Fruit fly (Drosophila melanogaster) whole organism, embryonic: Measurements from ENCODE around the gene sif.

Experiments
- Aef1 ChIP-seq: fragments of 200-800 bp; sonication (Bioruptor generic); IDR thresholded peaks from 3 replicates; pipeline ENCODE4 v1.3.6; 2022; ENCODE audit warnings: missing biosample characterization, missing genetic modification characterization
- Asciz ChIP-seq: fragments of 200-800 bp; sonication (Bioruptor generic); optimal IDR thresholded peaks from 2 replicates; lab custom pipeline; 2017; ENCODE audit warnings: missing biosample characterization, mild to moderate bottlenecking, missing genetic modification characterization, missing genetic modification reagents
- Atf3 ChIP-seq: fragments of 200-800 bp; sonication (Bioruptor generic); optimal IDR thresholded peaks from 3 replicates; lab custom pipeline; 2016; ENCODE audit warnings: missing biosample characterization, missing genetic modification characterization
- CG10654 ChIP-seq: fragments of 200-800 bp; sonication (Bioruptor generic); optimal IDR thresholded peaks from 2 replicates; lab custom pipeline; 2016; ENCODE audit warnings: missing biosample characterization, missing genetic modification characterization
- CG11093 ChIP-seq: fragments of 200-800 bp; sonication (Bioruptor generic); IDR thresholded peaks from 3 replicates; pipeline ENCODE4 v1.3.6; 2022; ENCODE audit warnings: missing biosample characterization, missing genetic modification characterization
- CG12744 ChIP-seq: fragments of 200-800 bp; sonication (Bioruptor generic); optimal IDR thresholded peaks from 2 replicates; lab custom pipeline; 2016; ENCODE audit warnings: missing biosample characterization, missing genetic modification characterization
- CG13894 ChIP-seq: fragments of 200-800 bp; sonication (Bioruptor generic); optimal IDR thresholded peaks from 3 replicates; lab custom pipeline; 2018; ENCODE audit warnings: missing biosample characterization, mild to moderate bottlenecking, missing genetic modification characterization, moderate library complexity
- CG16813 ChIP-seq: fragments of 200-800 bp; sonication (Bioruptor generic); IDR thresholded peaks from 3 replicates; pipeline ENCODE4 v1.3.6; 2022; ENCODE audit warnings: missing biosample characterization, missing genetic modification characterization; ENCODE audit not compliant: partially characterized antibody
- CG17612 ChIP-seq: fragments of 200-800 bp; sonication (Bioruptor generic); IDR thresholded peaks from 2 replicates; pipeline ENCODE4 v1.3.6; 2022; ENCODE audit warnings: missing biosample characterization, missing genetic modification characterization
- CG17912 ChIP-seq: fragments of 200-800 bp; sonication (Bioruptor generic); optimal IDR thresholded peaks from 2 replicates; lab custom pipeline; 2018; ENCODE audit warnings: missing biosample characterization, mild to moderate bottlenecking, missing genetic modification characterization
- CG18599 ChIP-seq: fragments of 200-800 bp; sonication (Bioruptor generic); optimal IDR thresholded peaks from 3 replicates; lab custom pipeline; 2017; ENCODE audit warnings: missing biosample characterization, missing genetic modification characterization, mild to moderate bottlenecking, moderate library complexity, missing genetic modification reagents
- CG2129 ChIP-seq: fragments of 200-800 bp; sonication (Bioruptor generic); IDR thresholded peaks from 2 replicates; pipeline ENCODE4 v1.3.6; 2022; ENCODE audit warnings: missing biosample characterization, missing genetic modification characterization; ENCODE audit not compliant: partially characterized antibody
- CG2889 ChIP-seq: fragments of 200-800 bp; sonication (Bioruptor generic); IDR thresholded peaks from 3 replicates; pipeline ENCODE4 v1.3.6; 2022; ENCODE audit warnings: missing biosample characterization, missing genetic modification characterization
- CG4328 ChIP-seq: fragments of 200-800 bp; sonication (Bioruptor generic); optimal IDR thresholded peaks from 3 replicates; lab custom pipeline; 2017; ENCODE audit warnings: missing biosample characterization, missing genetic modification reagents, missing genetic modification characterization
- CG4820 ChIP-seq: fragments of 200-800 bp; sonication (Bioruptor generic); optimal IDR thresholded peaks from 3 replicates; lab custom pipeline; 2016; ENCODE audit warnings: missing biosample characterization, missing genetic modification characterization
- CG7839 ChIP-seq: fragments of 200-800 bp; sonication (Bioruptor generic); optimal IDR thresholded peaks from 3 replicates; lab custom pipeline; 2018; ENCODE audit warnings: missing biosample characterization, mild to moderate bottlenecking, missing genetic modification characterization, moderate library complexity
- CG8089 ChIP-seq: fragments of 200-800 bp; sonication (Bioruptor generic); optimal IDR thresholded peaks from 3 replicates; lab custom pipeline; 2016; ENCODE audit warnings: missing biosample characterization, missing genetic modification characterization
- Deaf1 ChIP-seq: fragments of 200-800 bp; optimal IDR thresholded peaks from 3 replicates; lab custom pipeline; 2019; ENCODE audit warnings: missing biosample characterization, mild to moderate bottlenecking, missing genetic modification characterization, moderate library complexity
- Dip3 ChIP-seq: fragments of 200-800 bp; sonication (Bioruptor generic); optimal IDR thresholded peaks from 3 replicates; lab custom pipeline; 2016; ENCODE audit warnings: missing biosample characterization, missing genetic modification characterization
- E2f1 ChIP-seq: fragments of 200-800 bp; sonication (Bioruptor generic); IDR thresholded peaks from 2 replicates; pipeline ENCODE4 v1.3.6; 2022; ENCODE audit warnings: missing biosample characterization, missing genetic modification characterization
- Ets65A ChIP-seq: fragments of 200-800 bp; sonication (Bioruptor generic); peaks from one replicate; lab custom pipeline; 2016; ENCODE audit warnings: missing biosample characterization, missing genetic modification characterization
- Gsc ChIP-seq: fragments of 200-800 bp; sonication (Bioruptor generic); IDR thresholded peaks from 2 replicates; pipeline ENCODE4 v1.3.6; 2022; ENCODE audit warnings: missing biosample characterization, missing genetic modification characterization
- HmgZ ChIP-seq: fragments of 200-800 bp; sonication (Bioruptor generic); optimal IDR thresholded peaks from 2 replicates; lab custom pipeline; 2018; ENCODE audit warnings: missing biosample characterization, mild to moderate bottlenecking, missing genetic modification characterization
- Med ChIP-seq: fragments of 200-800 bp; sonication (Bioruptor generic); peaks from one replicate; lab custom pipeline; 2016; ENCODE audit warnings: missing biosample characterization, missing genetic modification characterization, mild to moderate bottlenecking, inconsistent platforms, moderate library complexity
- Mes4 ChIP-seq: fragments of 200-800 bp; sonication (Bioruptor generic); optimal IDR thresholded peaks from 2 replicates; lab custom pipeline; 2016; ENCODE audit warnings: missing biosample characterization, missing genetic modification characterization
- Oli ChIP-seq: fragments of 200-800 bp; sonication (Bioruptor generic); optimal IDR thresholded peaks from 2 replicates; lab custom pipeline; 2018; ENCODE audit warnings: missing biosample characterization, mild to moderate bottlenecking, missing genetic modification characterization, moderate library complexity
- Pdp1 ChIP-seq, 2 experiments: fragments of 200-800 bp; sonication (Bioruptor generic); optimal IDR thresholded peaks; 3 replicates each; lab custom pipeline; 2016; ENCODE audit warnings: missing biosample characterization in 2 of 2, missing genetic modification characterization in 2 of 2, mild to moderate bottlenecking in 1 of 2, moderate library complexity in 1 of 2
- Ravus ChIP-seq: fragments of 200-800 bp; sonication (Bioruptor generic); IDR thresholded peaks from 2 replicates; pipeline ENCODE4 v1.3.6; 2022; ENCODE audit warnings: missing biosample characterization, missing genetic modification characterization
- Spps ChIP-seq: fragments of 200-800 bp; sonication (Bioruptor generic); optimal IDR thresholded peaks from 2 replicates; lab custom pipeline; 2018; ENCODE audit warnings: missing biosample characterization, mild to moderate bottlenecking, missing genetic modification characterization
- YL-1 ChIP-seq: fragments of 200-800 bp; sonication (Bioruptor generic); optimal IDR thresholded peaks from 3 replicates; lab custom pipeline; 2017; ENCODE audit warnings: missing biosample characterization, mild to moderate bottlenecking, missing genetic modification characterization
- ase ChIP-seq: fragments of 200-800 bp; sonication (Bioruptor generic); IDR thresholded peaks from 3 replicates; pipeline ENCODE4 v1.3.6; 2022; ENCODE audit warnings: missing biosample characterization, missing genetic modification characterization
- cato ChIP-seq: fragments of 200-800 bp; sonication (Bioruptor generic); optimal IDR thresholded peaks from 2 replicates; lab custom pipeline; 2016; ENCODE audit warnings: missing biosample characterization, missing genetic modification characterization, borderline replicate concordance
- chm ChIP-seq: fragments of 200-800 bp; sonication (Bioruptor generic); IDR thresholded peaks from 2 replicates; pipeline ENCODE4 v1.3.6; 2022; ENCODE audit warnings: missing biosample characterization, missing genetic modification characterization
- chn ChIP-seq: fragments of 200-800 bp; sonication (Bioruptor generic); optimal IDR thresholded peaks from 2 replicates; lab custom pipeline; 2016; ENCODE audit warnings: missing biosample characterization, missing genetic modification characterization
- crol ChIP-seq: fragments of 200-800 bp; sonication (Bioruptor generic); IDR thresholded peaks from 2 replicates; pipeline ENCODE4 v1.3.6; 2022; ENCODE audit warnings: missing biosample characterization, missing genetic modification characterization
- dmrt11E ChIP-seq: fragments of 200-800 bp; sonication (Bioruptor generic); optimal IDR thresholded peaks from 3 replicates; lab custom pipeline; 2018; ENCODE audit warnings: missing biosample characterization, mild to moderate bottlenecking, missing genetic modification characterization, moderate library complexity
- emc ChIP-seq: fragments of 200-800 bp; sonication (Bioruptor generic); optimal IDR thresholded peaks from 2 replicates; lab custom pipeline; 2016; ENCODE audit warnings: missing biosample characterization, missing genetic modification characterization
- esg ChIP-seq: fragments of 200-800 bp; sonication (Bioruptor generic); conservative IDR thresholded peaks from 2 replicates; pipeline ENCODE4 v1.3.6; 2022; ENCODE audit warnings: missing biosample characterization, missing genetic modification characterization
- exex ChIP-seq: fragments of 200-800 bp; sonication (Bioruptor generic); optimal IDR thresholded peaks from 4 replicates; lab custom pipeline; 2018; ENCODE audit warnings: missing biosample characterization, mild to moderate bottlenecking, missing genetic modification characterization, moderate library complexity
- gfzf ChIP-seq: fragments of 200-800 bp; sonication (Bioruptor generic); optimal IDR thresholded peaks from 2 replicates; lab custom pipeline; 2016; ENCODE audit warnings: missing biosample characterization, mild to moderate bottlenecking, missing genetic modification characterization, moderate library complexity
- h ChIP-seq: fragments of >200 bp; optimal IDR thresholded peaks from 2 replicates; lab custom pipeline; 2017
- odd ChIP-seq: fragments of 200-800 bp; sonication (Bioruptor generic); optimal IDR thresholded peaks from 2 replicates; lab custom pipeline; 2017; ENCODE audit warnings: missing biosample characterization, mild to moderate bottlenecking, missing genetic modification characterization
- otp ChIP-seq: fragments of 200-800 bp; sonication (Bioruptor generic); IDR thresholded peaks from 3 replicates; pipeline ENCODE4, ENCODE4 v1.3.6; 2022; ENCODE audit warnings: missing biosample characterization, missing genetic modification characterization
- p53 ChIP-seq: fragments of 200-800 bp; sonication (Bioruptor generic); optimal IDR thresholded peaks from 2 replicates; lab custom pipeline; 2016; ENCODE audit warnings: missing biosample characterization, missing genetic modification characterization
- pros ChIP-seq: fragments of 200-800 bp; sonication (Bioruptor generic); optimal IDR thresholded peaks from 3 replicates; lab custom pipeline; 2019; ENCODE audit warnings: missing biosample characterization, mild to moderate bottlenecking, missing genetic modification characterization, moderate library complexity
- row ChIP-seq: fragments of 200-800 bp; sonication (Bioruptor generic); IDR thresholded peaks from 3 replicates; pipeline ENCODE4 v1.3.6; 2022; ENCODE audit warnings: missing biosample characterization, missing genetic modification characterization
- shn ChIP-seq: fragments of 200-800 bp; sonication (Bioruptor generic); optimal IDR thresholded peaks from 3 replicates; lab custom pipeline; 2016; ENCODE audit warnings: missing biosample characterization, missing genetic modification characterization
- ssp ChIP-seq: fragments of 200-800 bp; sonication (Bioruptor generic); IDR thresholded peaks from 2 replicates; pipeline ENCODE4 v1.3.6; 2022; ENCODE audit warnings: missing biosample characterization, missing genetic modification characterization
- tin ChIP-seq: fragments of 200-800 bp; sonication (Bioruptor generic); optimal IDR thresholded peaks from 3 replicates; lab custom pipeline; 2016; ENCODE audit warnings: missing biosample characterization, missing genetic modification characterization
- tll ChIP-seq, 2 experiments: fragments of 200-800 bp in 1 of 2; fragments of >200 bp in 1 of 2; sonication (Bioruptor generic) in 1 of 2; optimal IDR thresholded peaks; 2 replicates each; lab custom pipeline; 2017 to 2019; ENCODE audit warnings: missing biosample characterization in 2 of 2, missing genetic modification characterization in 2 of 2, mild to moderate bottlenecking in 1 of 2, moderate library complexity in 1 of 2
- unc-4 ChIP-seq: fragments of 200-800 bp; sonication (Bioruptor generic); IDR thresholded peaks from 2 replicates; pipeline ENCODE4 v1.3.6; 2022; ENCODE audit warnings: missing biosample characterization, missing genetic modification characterization; ENCODE audit not compliant: partially characterized antibody
- vvl ChIP-seq: fragments of 200-800 bp; sonication (Bioruptor generic); IDR thresholded peaks from 2 replicates; pipeline ENCODE4 v1.3.6; 2022; ENCODE audit warnings: missing biosample characterization, missing genetic modification characterization

sif gene

DNA sequence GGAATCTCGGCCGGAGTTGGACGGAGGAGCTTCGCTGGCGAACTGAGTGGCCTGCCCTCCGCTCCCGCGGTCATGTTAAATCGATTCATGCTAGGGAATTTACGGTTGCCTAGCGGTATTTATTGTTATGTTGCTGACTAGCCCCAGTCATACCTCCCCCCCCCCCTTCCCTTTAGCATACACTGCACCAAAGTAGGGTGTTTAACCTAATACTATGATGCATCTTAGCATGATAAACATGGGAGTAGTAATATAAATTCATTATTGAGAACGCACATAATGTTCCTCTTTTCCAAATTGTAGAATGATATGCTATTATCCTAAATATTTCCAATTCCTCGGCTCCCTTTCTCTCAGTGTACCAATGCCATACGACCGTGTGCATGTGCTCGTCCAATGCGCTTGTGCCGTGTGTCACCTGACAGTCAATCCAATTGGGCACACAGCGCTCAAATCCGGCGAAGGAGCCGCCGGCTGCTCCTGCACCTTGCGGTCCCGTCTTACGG is 138.8 kb downstream of the sif start, which contains the start of gene Tektin-C (continued):
- TF ChIP-seq Gsc (GFP tag; lab: Robert Waterston, UW) (peak; percentile 23; the same call in 1 of the 2 replicates), unc-4 (no peak), CG13894 (tag; lab: Kevin White, UChicago) (no peak), Med (GFP tag; lab: Kevin White, UChicago) (peak; percentile 80), dmrt11E (tag; lab: Kevin White, UChicago) (peak; percentile 9), E2f1 (GFP tag; lab: Robert Waterston, UW) (no peak), Mes4 (GFP tag; lab: Kevin White, UChicago) (no peak), p53 (GFP tag; lab: Kevin White, UChicago) (no peak), Spps (tag; lab: Kevin White, UChicago) (no peak), CG2889 (GFP tag; lab: Robert Waterston, UW) (no peak), otp (GFP tag; lab: Robert Waterston, UW) (no peak), Oli (no peak), h (lab: Kevin White, UChicago) (no peak), shn (GFP tag; lab: Kevin White, UChicago) (no peak), CG2129 (GFP tag; lab: Robert Waterston, UW) (no peak), YL-1 (no peak), Aef1 (GFP tag; lab: Robert Waterston, UW) (no peak), pros (GFP tag; lab: Kevin White, UChicago) (no peak), tin (GFP tag; lab: Kevin White, UChicago) (no peak), esg (GFP tag; lab: Robert Waterston, UW) (no peak), gfzf (no peak), Atf3 (GFP tag; lab: Kevin White, UChicago) (no peak), CG16813 (no peak), crol (GFP tag; lab: Robert Waterston, UW) (no peak), Ravus (GFP tag; lab: Robert Waterston, UW) (no peak), emc (GFP tag; lab: Kevin White, UChicago) (no peak), CG17612 (GFP tag; lab: Robert Waterston, UW) (no peak), CG4820 (no peak), row (GFP tag; lab: Robert Waterston, UW) (peak; percentile 40; the same call in 1 of the 3 replicates), vvl (GFP tag; lab: Robert Waterston, UW) (no peak), chn (GFP tag; lab: Kevin White, UChicago) (no peak), CG18599 (no peak), CG4328 (GFP tag; lab: Kevin White, UChicago) (no peak), exex (tag; lab: Kevin White, UChicago) (no peak), Asciz (GFP tag; lab: Kevin White, UChicago) (no peak), ase (GFP tag; lab: Robert Waterston, UW) (0 out of 3 replicates have a peak, but pooled peaks have one; percentile 46), cato (GFP tag; lab: Kevin White, UChicago) (no peak), Dip3 (no peak), Ets65A (peak; percentile 74), CG11093 (GFP tag; lab: Robert Waterston, UW) (no peak), CG7839 (tag; lab: Kevin White, UChicago) (no peak), tll (GFP tag; optimal IDR thresholded peaks at IDR 0.05; lab: Kevin White, UChicago) (no peak), CG12744 (GFP tag; lab: Kevin White, UChicago) (no peak), CG8089 (no peak), ssp (GFP tag; lab: Robert Waterston, UW) (no peak), Pdp1 (GFP tag; optimal IDR thresholded peaks at IDR 0.05; lab: Kevin White, UChicago) (no peak), Deaf1 (tag; lab: Kevin White, UChicago) (no peak), CG10654 (GFP tag; lab: Kevin White, UChicago) (no peak), CG17912 (GFP tag; lab: Kevin White, UChicago) (no peak), chm (GFP tag; lab: Robert Waterston, UW) (no peak), odd (no peak), HmgZ (tag; lab: Kevin White, UChicago) (no peak)
